Worm (Caenorhabditis elegans): ENCODE measurements around the gene mrps-28.

mrps-28 gene

DNA sequence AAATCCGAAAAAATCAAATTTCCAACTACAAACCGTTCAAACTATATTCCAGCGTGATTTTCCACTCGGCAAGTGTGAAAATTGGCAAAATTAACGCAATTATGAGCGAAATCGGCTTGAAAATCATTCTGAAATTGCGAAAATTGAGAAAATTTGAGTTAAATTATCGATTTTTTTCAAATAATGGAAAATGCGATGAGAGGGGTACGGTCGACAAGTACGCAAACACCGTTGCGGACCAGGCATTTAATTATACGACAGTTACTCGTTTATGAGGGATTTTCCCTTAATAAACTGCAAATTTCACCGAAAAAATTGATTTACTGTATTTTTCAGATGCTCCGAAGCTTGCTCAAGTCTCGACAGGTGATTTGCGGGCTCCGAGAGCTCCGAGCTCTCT, at the start of gene mrps-28, which contains the start of gene Y43F8C.7 (continued):
- peak; percentile 17 for TF ChIP-seq unc-130 (tag; optimal IDR thresholded peaks at IDR 0.05)
- no peak for TF ChIP-seq zip-4 (GFP tag; optimal IDR thresholded peaks at IDR 0.05)
- TF ChIP-seq nhr-12 (tag; optimal IDR thresholded peaks at IDR 0.05) = no peak
- no peak for TF ChIP-seq nhr-71 (tag; optimal IDR thresholded peaks at IDR 0.05)
- peak; percentile 39 for TF ChIP-seq nhr-77 (tag; optimal IDR thresholded peaks at IDR 0.05)
- peak; percentile 91 for TF ChIP-seq F16B12.6 (tag; optimal IDR thresholded peaks at IDR 0.05)
- TF ChIP-seq ceh-63 (GFP tag; optimal IDR thresholded peaks at IDR 0.05) = no peak
- no peak for TF ChIP-seq zag-1 (tag; optimal IDR thresholded peaks at IDR 0.05)
- TF ChIP-seq nhr-90 (tag; optimal IDR thresholded peaks at IDR 0.05; ENCODE audit: poor library complexity) = peak; percentile 6
- peak; percentile 43 for TF ChIP-seq skn-1 (tag; optimal IDR thresholded peaks at IDR 0.05)
- TF ChIP-seq xbp-1 (tag; optimal IDR thresholded peaks at IDR 0.05) = peak; percentile 43

- TF ChIP-seq alr-1 (tag; optimal IDR thresholded peaks at IDR 0.05; ENCODE audit: borderline replicate concordance) (no peak), ceh-90 (tag; optimal IDR thresholded peaks at IDR 0.05) (no peak), ces-1 (GFP tag; optimal IDR thresholded peaks at IDR 0.05) (no peak), ceh-63 (GFP tag; optimal IDR thresholded peaks at IDR 0.05) (no peak), lin-14 (GFP tag; optimal IDR thresholded peaks at IDR 0.05) (no peak), unc-130 (tag; optimal IDR thresholded peaks at IDR 0.05) (no peak)
These were observed 45.0 kb upstream of the mrps-28 start for ce11 chrV:19599087-19599486.

- TF ChIP-seq dpl-1 (GFP tag; optimal IDR thresholded peaks at IDR 0.05) = no peak
- TF ChIP-seq ceh-63 (GFP tag; optimal IDR thresholded peaks at IDR 0.05) = no peak
- TF ChIP-seq Y116A8C.19 (tag; optimal IDR thresholded peaks at IDR 0.05; ENCODE audit: borderline replicate concordance) = no peak
These were observed 38.6 kb upstream of the mrps-28 start for ce11 chrV:19605415-19605814.

- no peak for TF ChIP-seq mdl-1 (tag; optimal IDR thresholded peaks at IDR 0.05)
- TF ChIP-seq efl-1 (optimal IDR thresholded peaks at IDR 0.05) = no peak
- TF ChIP-seq efl-1 (GFP tag; optimal IDR thresholded peaks at IDR 0.05 in 1 of 2) = no peak
- no peak for TF ChIP-seq zag-1 (tag; optimal IDR thresholded peaks at IDR 0.05)
- no peak for TF ChIP-seq ama-1 (optimal IDR thresholded peaks at IDR 0.05)
- no peak for TF ChIP-seq sox-4 (tag; optimal IDR thresholded peaks at IDR 0.05)
- no peak for TF ChIP-seq C04F5.9 (tag; optimal IDR thresholded peaks at IDR 0.05)
- no peak for TF ChIP-seq hlh-4 (tag; optimal IDR thresholded peaks at IDR 0.05)
- TF ChIP-seq unc-62 (GFP tag; optimal IDR thresholded peaks at IDR 0.05) = no peak
- TF ChIP-seq nhr-77 (tag; optimal IDR thresholded peaks at IDR 0.05) = no peak
- TF ChIP-seq dsc-1 (tag; optimal IDR thresholded peaks at IDR 0.05) = no peak
- no peak for TF ChIP-seq tbx-2 (tag; optimal IDR thresholded peaks at IDR 0.05)
These were observed 38.2 kb upstream of the mrps-28 start, which contains the start of gene nlp-25 for ce11 chrV:19605880-19606279. TSS of gene nlp-25 (plus strand) at chrV:19606180.

ce11 chrV:19608665-19609064, 35.4 kb upstream of the mrps-28 start:
- TF ChIP-seq hlh-4 (tag; optimal IDR thresholded peaks at IDR 0.05) = no peak
- peak; percentile 19 for TF ChIP-seq nhr-20 (tag; optimal IDR thresholded peaks at IDR 0.05)
- TF ChIP-seq xbp-1 (tag; optimal IDR thresholded peaks at IDR 0.05) = no peak
- peak; percentile 84 for TF ChIP-seq nhr-85 (tag)
- TF ChIP-seq nhr-12 (tag; optimal IDR thresholded peaks at IDR 0.05) = no peak
- peak; percentile 30 for TF ChIP-seq nhr-19 (GFP tag; conservative IDR thresholded peaks at IDR 0.05)
- TF ChIP-seq lin-14 (GFP tag; optimal IDR thresholded peaks at IDR 0.05) = peak; percentile 14
- peak in 4 of 6 experiments; percentile 3 to 74 (median 26) for TF ChIP-seq elt-3 (tag; optimal IDR thresholded peaks at IDR 0.05)
- peak; percentile 48 for TF ChIP-seq blmp-1 (tag; optimal IDR thresholded peaks at IDR 0.05)
- TF ChIP-seq swsn-7 (tag; optimal IDR thresholded peaks at IDR 0.05) = no peak

ce11 chrV:19609194-19609593, 34.8 kb upstream of the mrps-28 start, which contains the start of gene grsp-1:
TSS of gene grsp-1 (plus strand) at chrV:19609494.
- TF ChIP-seq Y116A8C.19 (tag; optimal IDR thresholded peaks at IDR 0.05; ENCODE audit: borderline replicate concordance) = no peak
- TF ChIP-seq jun-1 (tag; optimal IDR thresholded peaks at IDR 0.05) = no peak
- no peak for TF ChIP-seq mef-2 (tag; optimal IDR thresholded peaks at IDR 0.05)
